Worm (Caenorhabditis elegans) whole organism, L4/young adult: ENCODE data around the gene F54D5.9.

Source experiments
- W03F9.2 ChIP-seq: fragments of 150-350 bp; optimal IDR thresholded peaks from 2 replicates; lab custom pipeline; 2014; ENCODE audit warnings: missing biosample characterization, missing genetic modification characterization
- him-1 ChIP-seq: sonication (generic microtip); optimal IDR thresholded peaks from 2 replicates; lab custom pipeline; 2016; ENCODE audit warnings: missing genotype, missing genetic modification reagents, missing genetic modification characterization, missing compliant biosample characterization

DNA sequence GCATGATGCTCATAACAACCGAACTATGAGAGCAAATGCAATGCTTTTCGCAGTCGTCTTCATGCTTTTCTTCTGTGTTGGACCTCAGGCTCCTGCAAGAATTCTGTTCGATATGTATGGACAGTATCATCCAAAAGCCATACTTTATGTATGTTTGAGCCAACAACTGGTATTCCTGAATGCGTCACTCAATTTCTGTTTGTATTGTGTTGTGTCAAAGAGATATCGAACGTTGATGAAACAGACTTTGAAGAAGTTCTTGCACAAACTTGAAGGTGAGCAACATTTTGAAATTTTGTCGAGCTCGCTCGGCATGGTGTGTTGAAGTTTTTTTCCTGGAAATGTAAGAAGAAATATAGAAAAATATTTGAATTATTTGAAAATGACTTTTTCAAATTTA, 31.7 kb downstream of the F54D5.9 start:
- TF ChIP-seq W03F9.2 (tag; lab: Kevin White, UChicago): no peak
- TF ChIP-seq him-1: no peak
